Fruit fly (Drosophila melanogaster) whole organism, pupa: ENCODE results near the gene CG32374.

Experiments
- CG10348 ChIP-seq: fragments of 200-800 bp; sonication (Bioruptor generic); IDR thresholded peaks from 2 replicates; pipeline ENCODE4 v1.3.6; 2022; ENCODE audit warnings: missing biosample characterization, missing genetic modification characterization
- CG14655 ChIP-seq: fragments of 200-800 bp; sonication (Bioruptor generic); optimal IDR thresholded peaks from 3 replicates; lab custom pipeline; 2017; ENCODE audit warnings: mild to moderate bottlenecking, missing biosample characterization, missing genetic modification reagents, missing genetic modification characterization
- CG32121 ChIP-seq: fragments of 200-800 bp; sonication (Bioruptor generic); IDR thresholded peaks from 2 replicates; pipeline ENCODE4 v1.3.6; 2022; ENCODE audit warnings: missing biosample characterization, missing genetic modification characterization
- CG34367 ChIP-seq: fragments of 200-800 bp; sonication (Bioruptor generic); optimal IDR thresholded peaks from 2 replicates; lab custom pipeline; 2018; ENCODE audit warnings: missing biosample characterization, mild to moderate bottlenecking, missing genetic modification characterization
- CG4496 ChIP-seq: fragments of 200-800 bp; sonication (Bioruptor generic); IDR thresholded peaks from 3 replicates; pipeline ENCODE4 v1.3.6; 2022; ENCODE audit warnings: missing biosample characterization, missing genetic modification characterization
- CG8159 ChIP-seq: fragments of 200-800 bp; sonication (Bioruptor generic); optimal IDR thresholded peaks from 3 replicates; lab custom pipeline; 2018; ENCODE audit warnings: missing biosample characterization, mild to moderate bottlenecking, missing genetic modification characterization, moderate library complexity
- CG9948 ChIP-seq: fragments of 200-800 bp; sonication (Bioruptor generic); optimal IDR thresholded peaks from 2 replicates; lab custom pipeline; 2018; ENCODE audit warnings: missing biosample characterization, mild to moderate bottlenecking, missing genetic modification characterization, moderate library complexity
- Ets98B ChIP-seq: fragments of 200-800 bp; sonication (Bioruptor generic); IDR thresholded peaks from 2 replicates; pipeline ENCODE4 v1.3.6; 2022; ENCODE audit warnings: missing biosample characterization, missing genetic modification characterization
- Pif1B ChIP-seq: fragments of 200-800 bp; sonication (Bioruptor generic); optimal IDR thresholded peaks from 3 replicates; lab custom pipeline; 2016; ENCODE audit warnings: missing biosample characterization, missing genetic modification characterization
- Snoo ChIP-seq: fragments of 200-800 bp; sonication (Bioruptor generic); optimal IDR thresholded peaks from 3 replicates; lab custom pipeline; 2017; ENCODE audit warnings: missing biosample characterization, mild to moderate bottlenecking, missing genetic modification characterization, inconsistent platforms
- gl ChIP-seq: fragments of 200-800 bp; sonication (Bioruptor generic); optimal IDR thresholded peaks from 2 replicates; lab custom pipeline; 2018; ENCODE audit warnings: missing biosample characterization, mild to moderate bottlenecking, missing genetic modification characterization
- rn ChIP-seq: fragments of 200-800 bp; sonication (Bioruptor generic); IDR thresholded peaks from 2 replicates; pipeline ENCODE4 v1.3.6; 2022; ENCODE audit warnings: missing biosample characterization, missing genetic modification characterization

DNA sequence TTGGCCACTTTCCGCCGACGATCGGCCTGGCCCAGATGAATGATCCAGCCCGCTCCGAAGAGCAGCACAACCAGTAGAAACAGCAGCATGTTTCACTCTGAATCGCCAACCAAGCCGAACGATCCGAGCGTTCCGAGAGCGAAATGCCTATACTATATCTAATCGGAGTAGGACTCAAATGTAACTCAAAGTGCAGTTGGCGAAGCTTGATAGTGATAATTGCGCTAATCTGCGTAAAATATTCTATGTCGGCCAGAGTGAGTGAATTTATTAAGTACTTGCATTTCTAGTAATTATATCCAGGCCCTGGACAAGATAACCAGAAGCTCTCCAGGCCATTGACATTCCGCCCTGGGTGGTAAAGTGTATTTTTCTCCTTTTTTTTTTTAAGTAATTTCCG is 44.9 kb downstream of the CG32374 start, which contains the start of gene Cyp4d8:
- no peak for TF ChIP-seq CG10348 (GFP tag; lab: Robert Waterston, UW)
- no peak for TF ChIP-seq CG32121 (GFP tag; lab: Robert Waterston, UW)
- TF ChIP-seq CG8159 (tag; lab: Kevin White, UChicago): no peak
- no peak for TF ChIP-seq Snoo (tag; lab: Kevin White, UChicago)
- no peak for TF ChIP-seq Ets98B (GFP tag; lab: Robert Waterston, UW)
- TF ChIP-seq CG9948 (tag; lab: Kevin White, UChicago): no peak
- TF ChIP-seq gl (tag; lab: Kevin White, UChicago): no peak
- TF ChIP-seq CG34367 (tag; lab: Kevin White, UChicago): no peak
- TF ChIP-seq Pif1B (GFP tag; lab: Kevin White, UChicago): no peak
- TF ChIP-seq CG14655 (GFP tag; lab: Kevin White, UChicago): no peak
- no peak for TF ChIP-seq CG4496
- no peak for TF ChIP-seq rn (GFP tag; lab: Robert Waterston, UW)
